Worm (Caenorhabditis elegans) whole organism, midembryonic: ENCODE results near the gene K07H8.12.

Source experiments
- T22C8.4 ChIP-seq: fragments of 200-800 bp; sonication (Bioruptor generic); IDR thresholded peaks from 2 replicates; pipeline ENCODE4 v1.3.6; 2022; ENCODE audit warnings: missing genetic modification characterization, missing compliant biosample characterization
- cog-1 ChIP-seq: sonication (generic microtip); optimal IDR thresholded peaks from 2 replicates; lab custom pipeline; 2016; ENCODE audit warnings: missing genetic modification characterization, missing compliant biosample characterization
- flt-1 ChIP-seq: fragments of 200-800 bp; sonication (Bioruptor generic); IDR thresholded peaks from 2 replicates; pipeline ENCODE4 v1.3.6; 2022; ENCODE audit warnings: missing genetic modification characterization, missing compliant biosample characterization
- klf-2 ChIP-seq: fragments of 200-800 bp; sonication (Bioruptor generic); conservative IDR thresholded peaks from 2 replicates; pipeline ENCODE4 v1.3.6; 2022; ENCODE audit warnings: missing genetic modification reagents, missing genetic modification characterization, missing compliant biosample characterization
- med-1 ChIP-seq: sonication (generic microtip); optimal IDR thresholded peaks from 2 replicates; lab custom pipeline; 2017; ENCODE audit warnings: missing genetic modification characterization, mild to moderate bottlenecking, missing compliant biosample characterization, antibody characterized with exemption, missing genetic modification reagents; ENCODE audit not compliant: insufficient read depth
- ref-1 ChIP-seq: fragments of 200-800 bp; sonication (Bioruptor generic); conservative IDR thresholded peaks from 2 replicates; pipeline ENCODE4 v1.3.6; 2022; ENCODE audit warnings: missing genetic modification reagents, missing genetic modification characterization, missing compliant biosample characterization
- tab-1 ChIP-seq: fragments of 200-800 bp; sonication (Bioruptor generic); IDR thresholded peaks from 2 replicates; pipeline ENCODE4 v1.3.6; 2022; ENCODE audit warnings: missing genetic modification characterization, missing compliant biosample characterization
- ztf-23 ChIP-seq: fragments of 200-800 bp; sonication (Bioruptor generic); IDR thresholded peaks from 2 replicates; pipeline ENCODE4 v1.3.6; 2022; ENCODE audit warnings: missing genetic modification reagents, missing genetic modification characterization, missing compliant biosample characterization
- ztf-29 ChIP-seq: fragments of 200-800 bp; sonication (Bioruptor generic); IDR thresholded peaks from 2 replicates; pipeline ENCODE4 v1.3.6; 2022; ENCODE audit warnings: missing genetic modification reagents, missing genetic modification characterization, missing compliant biosample characterization

The K07H8.12 gene

DNA sequence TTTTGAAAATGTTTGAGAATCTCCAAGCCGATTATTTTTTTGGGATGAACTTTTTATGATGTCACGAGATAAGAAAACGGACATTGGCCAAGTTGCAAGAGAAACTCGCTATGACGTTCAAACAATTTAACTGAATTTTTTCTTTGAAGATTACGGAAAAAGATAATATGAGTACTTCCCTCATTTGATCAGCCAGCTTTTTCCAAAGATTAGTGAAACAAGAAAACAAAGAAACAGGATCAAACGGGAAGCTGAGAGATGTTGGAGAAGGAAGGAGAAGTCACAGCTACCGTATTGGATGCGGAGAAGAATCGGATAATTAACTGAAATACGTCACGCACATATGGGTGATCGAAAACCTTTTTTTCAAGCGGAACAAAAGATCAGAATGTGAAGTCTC, 22.3 kb downstream of the K07H8.12 start:
- TF ChIP-seq med-1 (GFP tag; lab: Kevin White, UChicago) (no peak), T22C8.4 (GFP tag; lab: Robert Waterston, UW) (no peak), flt-1 (GFP tag; lab: Robert Waterston, UW) (no peak), ref-1 (GFP tag; lab: Robert Waterston, UW) (no peak), cog-1 (tag; lab: Kevin White, UChicago) (no peak), ztf-29 (GFP tag; lab: Robert Waterston, UW) (no peak), tab-1 (no peak), ztf-23 (GFP tag; lab: Robert Waterston, UW) (no peak), klf-2 (GFP tag; lab: Robert Waterston, UW) (no peak)

DNA sequence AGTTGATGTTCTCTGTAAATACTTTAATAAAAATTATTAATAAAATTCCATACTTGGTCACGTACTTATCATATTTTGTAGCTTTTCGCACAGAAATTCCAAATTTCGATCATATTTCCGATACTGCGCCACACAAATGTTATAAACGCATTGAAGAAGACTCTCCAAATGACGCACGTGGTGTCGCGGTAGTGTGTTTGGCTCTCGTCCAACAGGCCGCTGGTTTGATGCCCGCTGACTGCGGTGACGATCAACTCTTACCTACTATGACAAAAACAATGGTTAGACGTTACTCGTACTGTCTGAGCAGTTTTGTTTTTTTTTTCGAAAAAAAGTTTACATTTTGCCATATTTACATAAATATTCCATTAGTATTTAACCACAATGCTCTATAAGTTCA, 23.7 kb downstream of the K07H8.12 start:
- TF ChIP-seq med-1 (GFP tag; lab: Kevin White, UChicago) (peak; percentile 76), ztf-29 (GFP tag; lab: Robert Waterston, UW) (peak; percentile 94), cog-1 (tag; lab: Kevin White, UChicago) (peak; percentile 96), klf-2 (GFP tag; lab: Robert Waterston, UW) (peak; percentile 90), T22C8.4 (GFP tag; lab: Robert Waterston, UW) (peak; percentile 96), tab-1 (peak; percentile 98), flt-1 (GFP tag; lab: Robert Waterston, UW) (peak; percentile 98), ztf-23 (GFP tag; lab: Robert Waterston, UW) (peak; percentile 95), ref-1 (GFP tag; lab: Robert Waterston, UW) (peak; percentile 96)

DNA sequence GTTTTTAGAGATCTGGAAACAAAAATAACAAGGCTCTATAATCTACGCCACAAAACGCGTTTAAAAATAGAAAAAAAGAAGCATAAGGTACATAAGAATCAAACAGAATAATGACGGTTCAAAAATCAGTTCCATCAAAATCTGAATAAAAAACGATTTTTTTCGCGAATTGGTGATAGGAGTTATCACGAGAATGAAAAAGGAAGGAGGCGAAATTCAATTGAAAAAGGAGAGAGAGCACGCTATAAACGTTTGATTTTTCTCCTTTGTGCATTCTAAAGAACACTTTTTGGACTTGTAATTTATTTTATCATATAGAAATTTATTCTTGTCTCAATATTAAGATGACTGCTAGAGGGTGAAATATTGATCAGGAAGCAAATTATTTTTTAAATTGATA, 25.2 kb downstream of the K07H8.12 start:
- no peak for TF ChIP-seq flt-1 (GFP tag; lab: Robert Waterston, UW)
- TF ChIP-seq T22C8.4 (GFP tag; lab: Robert Waterston, UW): no peak
- TF ChIP-seq ref-1 (GFP tag; lab: Robert Waterston, UW): no peak
- TF ChIP-seq ztf-23 (GFP tag; lab: Robert Waterston, UW): no peak
- no peak for TF ChIP-seq tab-1
- TF ChIP-seq klf-2 (GFP tag; lab: Robert Waterston, UW): no peak
- TF ChIP-seq med-1 (GFP tag; lab: Kevin White, UChicago): no peak
- no peak for TF ChIP-seq cog-1 (tag; lab: Kevin White, UChicago)

DNA sequence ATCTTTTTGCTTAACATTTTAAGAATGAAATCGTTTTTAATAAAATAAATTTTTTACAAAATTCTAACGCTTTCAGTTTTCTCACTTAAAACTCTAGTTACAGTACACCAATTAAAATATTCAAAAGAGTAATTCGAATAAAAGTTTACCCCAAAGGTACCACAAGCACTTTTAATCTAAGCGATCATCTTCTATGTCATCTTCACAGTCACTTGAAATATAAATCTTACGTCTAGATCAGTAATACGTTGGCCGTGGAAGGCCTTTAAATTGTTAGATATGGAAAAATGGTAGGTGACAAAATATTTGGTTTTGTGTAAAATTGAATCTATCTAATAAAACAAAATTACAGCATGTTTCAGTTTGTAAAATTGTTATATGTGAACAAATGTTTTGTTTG, 29.2 kb downstream of the K07H8.12 start:
- TF ChIP-seq cog-1 (tag; lab: Kevin White, UChicago) (no peak), ztf-23 (GFP tag; lab: Robert Waterston, UW) (no peak), ztf-29 (GFP tag; lab: Robert Waterston, UW) (no peak), tab-1 (no peak), ref-1 (GFP tag; lab: Robert Waterston, UW) (no peak), T22C8.4 (GFP tag; lab: Robert Waterston, UW) (no peak), flt-1 (GFP tag; lab: Robert Waterston, UW) (no peak), med-1 (GFP tag; lab: Kevin White, UChicago) (no peak), klf-2 (GFP tag; lab: Robert Waterston, UW) (no peak)

DNA sequence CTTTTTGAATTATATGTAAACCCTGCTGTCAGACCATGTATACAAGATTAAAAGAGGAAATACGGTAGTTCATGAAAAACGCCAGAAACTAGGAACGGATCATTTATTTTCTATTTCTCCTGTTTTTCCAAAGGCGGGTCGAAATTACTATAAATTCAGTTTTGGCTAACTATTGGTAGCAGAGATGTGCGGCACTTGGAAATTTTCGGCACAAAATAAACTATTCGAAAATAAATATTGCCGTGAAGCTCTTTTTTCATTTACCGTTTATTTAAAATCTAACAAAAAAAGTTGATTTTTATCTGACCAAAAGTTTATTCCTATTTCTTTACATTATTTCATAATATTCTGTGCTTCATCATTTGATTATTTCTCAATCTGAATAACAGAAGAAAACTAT, 32.4 kb downstream of the K07H8.12 start, which contains the start of gene T09A12.1:
T09A12.1 (plus strand) TSS at position 301 of the 400 bp plus-strand sequence.
- TF ChIP-seq T22C8.4 (GFP tag; lab: Robert Waterston, UW): no peak
- TF ChIP-seq tab-1: no peak
- no peak for TF ChIP-seq ztf-23 (GFP tag; lab: Robert Waterston, UW)
- TF ChIP-seq cog-1 (tag; lab: Kevin White, UChicago): no peak
- no peak for TF ChIP-seq med-1 (GFP tag; lab: Kevin White, UChicago)
- no peak for TF ChIP-seq klf-2 (GFP tag; lab: Robert Waterston, UW)
- TF ChIP-seq flt-1 (GFP tag; lab: Robert Waterston, UW): no peak
- TF ChIP-seq ztf-29 (GFP tag; lab: Robert Waterston, UW): no peak
- TF ChIP-seq ref-1 (GFP tag; lab: Robert Waterston, UW): no peak

DNA sequence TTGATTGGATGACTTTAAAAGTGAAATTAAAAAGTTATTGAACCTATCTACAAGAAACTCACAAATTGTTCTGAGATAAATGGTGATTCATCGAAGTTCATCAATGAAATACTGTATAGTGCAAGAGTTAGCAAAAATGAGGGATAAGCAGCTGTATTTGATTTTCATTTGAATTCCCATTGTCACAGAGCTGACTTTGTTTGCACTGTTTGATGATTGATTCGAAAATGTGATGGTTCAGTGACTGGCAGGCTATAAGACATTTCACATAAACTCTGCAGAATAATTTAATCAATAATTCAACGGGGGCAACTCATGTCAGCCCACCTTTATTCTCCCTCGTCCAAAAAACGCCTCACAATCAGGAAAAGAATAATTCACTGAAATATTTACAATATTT, 32.9 kb downstream of the K07H8.12 start, which contains the start of gene T09A12.8:
T09A12.8 (minus strand) TSS at position 101 of the 400 bp plus-strand sequence.
- no peak for TF ChIP-seq klf-2 (GFP tag; lab: Robert Waterston, UW)
- no peak for TF ChIP-seq med-1 (GFP tag; lab: Kevin White, UChicago)
- no peak for TF ChIP-seq ztf-29 (GFP tag; lab: Robert Waterston, UW)
- no peak for TF ChIP-seq ztf-23 (GFP tag; lab: Robert Waterston, UW)
- TF ChIP-seq flt-1 (GFP tag; lab: Robert Waterston, UW): no peak
- no peak for TF ChIP-seq T22C8.4 (GFP tag; lab: Robert Waterston, UW)
- TF ChIP-seq tab-1: no peak

DNA sequence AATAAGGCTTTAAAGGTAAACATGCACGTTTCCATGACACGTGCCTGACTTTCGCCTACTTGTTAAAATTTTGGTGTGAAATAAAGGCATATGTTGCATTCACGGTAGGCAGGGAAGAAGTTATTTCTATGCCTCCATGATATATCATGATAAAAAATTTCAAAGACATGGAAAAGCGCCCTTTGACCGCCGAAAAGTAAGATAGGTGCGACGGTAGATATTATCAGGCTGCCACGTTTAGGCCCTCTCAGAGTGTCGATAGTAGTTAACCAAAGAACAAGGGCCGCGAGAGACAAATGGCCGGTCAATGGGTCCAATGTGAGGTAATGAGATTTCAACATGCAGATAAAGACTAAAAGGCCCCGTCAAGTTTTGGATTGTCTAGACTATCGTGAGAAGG, 33.3 kb downstream of the K07H8.12 start:
- TF ChIP-seq flt-1 (GFP tag; lab: Robert Waterston, UW) (no peak), klf-2 (GFP tag; lab: Robert Waterston, UW) (no peak), T22C8.4 (GFP tag; lab: Robert Waterston, UW) (no peak), med-1 (GFP tag; lab: Kevin White, UChicago) (no peak), ztf-29 (GFP tag; lab: Robert Waterston, UW) (no peak), tab-1 (no peak), cog-1 (tag; lab: Kevin White, UChicago) (no peak), ref-1 (GFP tag; lab: Robert Waterston, UW) (no peak), ztf-23 (GFP tag; lab: Robert Waterston, UW) (no peak)

DNA sequence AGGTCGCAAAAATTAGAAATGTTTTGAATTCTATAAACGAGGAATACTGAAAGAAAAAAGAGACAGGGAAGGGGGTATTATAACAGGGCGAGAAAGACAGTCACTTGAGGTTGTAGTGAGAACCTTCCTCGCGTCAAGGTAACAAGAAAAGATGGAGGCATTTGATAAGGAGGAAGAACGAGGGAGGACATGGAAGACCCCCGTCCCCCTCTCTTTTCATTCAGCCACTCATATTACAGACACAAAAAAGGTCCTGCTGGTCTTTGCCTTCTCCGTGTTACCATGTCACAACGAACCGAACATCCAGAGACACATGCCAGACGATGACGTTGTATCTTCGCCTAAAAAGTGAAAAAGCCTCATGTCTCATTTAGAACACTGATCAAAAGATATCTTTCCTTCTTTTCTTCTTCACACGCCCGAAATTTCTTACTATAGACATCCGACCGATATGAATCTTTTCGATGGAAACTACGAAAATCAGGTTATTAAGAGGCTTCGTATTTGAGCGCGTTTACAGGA, 35.1 kb downstream of the K07H8.12 start:
- TF ChIP-seq T22C8.4 (GFP tag; lab: Robert Waterston, UW) (no peak), cog-1 (tag; lab: Kevin White, UChicago) (no peak), ztf-29 (GFP tag; lab: Robert Waterston, UW) (no peak), ref-1 (GFP tag; lab: Robert Waterston, UW) (no peak), med-1 (GFP tag; lab: Kevin White, UChicago) (no peak), klf-2 (GFP tag; lab: Robert Waterston, UW) (no peak), tab-1 (no peak), flt-1 (GFP tag; lab: Robert Waterston, UW) (no peak), ztf-23 (GFP tag; lab: Robert Waterston, UW) (no peak)

DNA sequence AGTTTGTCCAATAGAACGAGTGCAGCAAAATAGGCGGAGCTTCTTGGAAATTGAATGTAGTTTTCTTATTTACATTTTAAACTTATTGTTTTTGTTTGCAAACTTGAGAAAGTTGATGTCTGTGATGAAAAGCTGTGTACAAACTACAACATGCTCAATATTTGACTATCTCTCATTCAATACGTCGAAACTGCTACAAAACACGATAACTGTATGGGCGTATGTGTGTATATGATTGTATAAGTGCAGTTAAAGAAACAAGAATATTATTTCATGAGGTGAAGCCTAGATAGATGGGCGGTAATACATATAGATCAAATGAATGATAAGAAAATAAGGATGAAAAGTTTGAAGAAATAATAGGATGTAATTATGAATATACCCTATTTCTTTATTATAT, 36.9 kb downstream of the K07H8.12 start:
- TF ChIP-seq klf-2 (GFP tag; lab: Robert Waterston, UW): no peak
